Worm (Caenorhabditis elegans) whole organism, mixed stage, embryonic: ENCODE results near the gene B0416.4.

Source experiments
- M03D4.4 ChIP-seq: sonication (generic microtip); optimal IDR thresholded peaks from 2 replicates; lab custom pipeline; 2017; ENCODE audit warnings: mild to moderate bottlenecking, missing genetic modification characterization, missing compliant biosample characterization
- bed-3 ChIP-seq: fragments of 200-800 bp; sonication (Bioruptor generic); optimal IDR thresholded peaks from 3 replicates; lab custom pipeline; 2018; ENCODE audit warnings: mild to moderate bottlenecking, missing genetic modification characterization, moderate library complexity, missing compliant biosample characterization
- blmp-1 ChIP-seq: fragments of 150-350 bp; optimal IDR thresholded peaks from 2 replicates; lab custom pipeline; 2014; ENCODE audit warnings: missing biosample characterization, missing genetic modification characterization
- ceh-39 ChIP-seq: fragments of 150-350 bp; optimal IDR thresholded peaks from 2 replicates; lab custom pipeline; 2014; ENCODE audit warnings: missing biosample characterization, missing genetic modification characterization
- ceh-43 ChIP-seq: fragments of 200-800 bp; sonication (Bioruptor generic); optimal IDR thresholded peaks from 2 replicates; lab custom pipeline; 2018; ENCODE audit warnings: mild to moderate bottlenecking, missing genetic modification characterization, moderate library complexity, missing compliant biosample characterization
- ceh-83 ChIP-seq: fragments of 200-800 bp; sonication (Bioruptor generic); optimal IDR thresholded peaks from 2 replicates; lab custom pipeline; 2018; ENCODE audit warnings: mild to moderate bottlenecking, missing genetic modification characterization, missing compliant biosample characterization
- ces-1 ChIP-seq: fragments of 150-350 bp; optimal IDR thresholded peaks from 2 replicates; lab custom pipeline; 2014; ENCODE audit warnings: missing biosample characterization, missing genetic modification reagents, missing genetic modification characterization
- cnd-1 ChIP-seq: fragments of 200-800 bp; sonication (Bioruptor generic); optimal IDR thresholded peaks from 2 replicates; lab custom pipeline; 2018; ENCODE audit warnings: mild to moderate bottlenecking, missing genetic modification characterization, missing compliant biosample characterization
- drap-1 ChIP-seq: fragments of 200-800 bp; sonication (Bioruptor generic); optimal IDR thresholded peaks from 3 replicates; lab custom pipeline; 2018; ENCODE audit warnings: mild to moderate bottlenecking, missing genetic modification characterization, missing compliant biosample characterization
- elt-1 ChIP-seq: sonication (generic microtip); optimal IDR thresholded peaks from 2 replicates; lab custom pipeline; 2017; ENCODE audit warnings: missing genetic modification characterization, mild to moderate bottlenecking, missing compliant biosample characterization, antibody characterized with exemption, moderate library complexity, borderline replicate concordance; ENCODE audit not compliant: insufficient read depth
- elt-3 ChIP-seq: fragments of 150-350 bp; optimal IDR thresholded peaks from 2 replicates; lab custom pipeline; 2014; ENCODE audit warnings: missing biosample characterization, missing genetic modification characterization
- flh-1 ChIP-seq: fragments of 200-800 bp; sonication (Bioruptor generic); optimal IDR thresholded peaks from 2 replicates; lab custom pipeline; 2018; ENCODE audit warnings: mild to moderate bottlenecking, missing genetic modification characterization, moderate library complexity, missing compliant biosample characterization
- ham-2 ChIP-seq: fragments of 200-800 bp; sonication (Bioruptor generic); optimal IDR thresholded peaks from 2 replicates; lab custom pipeline; 2018; ENCODE audit warnings: mild to moderate bottlenecking, missing genetic modification characterization, missing compliant biosample characterization
- hlh-1 ChIP-seq: fragments of 150-350 bp; optimal IDR thresholded peaks from 2 replicates; lab custom pipeline; 2014; ENCODE audit warnings: missing biosample characterization, missing genetic modification reagents, missing genetic modification characterization
- lin-13 ChIP-seq: fragments of 150-350 bp; optimal IDR thresholded peaks from 2 replicates; lab custom pipeline; 2014; ENCODE audit warnings: missing biosample characterization, missing genetic modification characterization
- lin-32 ChIP-seq: fragments of 200-800 bp; sonication (Bioruptor generic); optimal IDR thresholded peaks from 2 replicates; lab custom pipeline; 2018; ENCODE audit warnings: mild to moderate bottlenecking, missing genetic modification characterization, missing compliant biosample characterization
- lsy-2 ChIP-seq: fragments of 150-350 bp; optimal IDR thresholded peaks from 2 replicates; lab custom pipeline; 2014; ENCODE audit warnings: missing biosample characterization, missing genetic modification characterization
- mab-5 ChIP-seq: fragments of 150-350 bp; optimal IDR thresholded peaks from 2 replicates; lab custom pipeline; 2014; ENCODE audit warnings: missing biosample characterization, missing genetic modification characterization
- mep-1 ChIP-seq: fragments of 150-350 bp; optimal IDR thresholded peaks from 2 replicates; lab custom pipeline; 2017; ENCODE audit warnings: missing biosample characterization, missing genetic modification reagents, missing genetic modification characterization, inconsistent platforms
- mls-2 ChIP-seq: sonication (generic microtip); optimal IDR thresholded peaks from 2 replicates; lab custom pipeline; 2016; ENCODE audit warnings: mild to moderate bottlenecking, missing genetic modification characterization, moderate library complexity, missing compliant biosample characterization
- nhr-12 ChIP-seq: fragments of 150-350 bp; optimal IDR thresholded peaks from 2 replicates; lab custom pipeline; 2014; ENCODE audit warnings: missing biosample characterization, missing genetic modification characterization
- nhr-2 ChIP-seq: fragments of 150-350 bp; optimal IDR thresholded peaks from 2 replicates; lab custom pipeline; 2014; ENCODE audit warnings: missing biosample characterization, missing genetic modification characterization
- nhr-237 ChIP-seq: fragments of 150-350 bp; optimal IDR thresholded peaks from 2 replicates; lab custom pipeline; 2014; ENCODE audit warnings: missing biosample characterization, missing genetic modification characterization
- nhr-28 ChIP-seq: fragments of 150-350 bp; optimal IDR thresholded peaks from 2 replicates; lab custom pipeline; 2014; ENCODE audit warnings: missing biosample characterization, missing genetic modification characterization
- nhr-76 ChIP-seq: sonication (generic microtip); optimal IDR thresholded peaks from 2 replicates; lab custom pipeline; 2017; ENCODE audit warnings: missing biosample characterization, missing genetic modification characterization
- pha-4 ChIP-seq: fragments of 150-350 bp; optimal IDR thresholded peaks from 2 replicates; lab custom pipeline; 2018; ENCODE audit warnings: missing biosample characterization, missing genetic modification reagents, missing genetic modification characterization
- sem-2 ChIP-seq: fragments of 200-800 bp; sonication (Bioruptor generic); optimal IDR thresholded peaks from 2 replicates; lab custom pipeline; 2018; ENCODE audit warnings: mild to moderate bottlenecking, missing genetic modification characterization, missing compliant biosample characterization
- snpc-4 ChIP-seq: fragments of 150-350 bp; optimal IDR thresholded peaks from 2 replicates; lab custom pipeline; 2014; ENCODE audit warnings: missing biosample characterization, missing genetic modification characterization
- sptf-1 ChIP-seq: sonication (generic microtip); optimal IDR thresholded peaks from 2 replicates; lab custom pipeline; 2017; ENCODE audit warnings: mild to moderate bottlenecking, missing genetic modification characterization, moderate library complexity, missing compliant biosample characterization
- tbx-8 ChIP-seq: fragments of 200-800 bp; sonication (Bioruptor generic); optimal IDR thresholded peaks from 2 replicates; lab custom pipeline; 2018; ENCODE audit warnings: mild to moderate bottlenecking, missing genetic modification characterization, moderate library complexity, missing compliant biosample characterization
- unc-120 ChIP-seq: sonication (generic microtip); optimal IDR thresholded peaks from 2 replicates; lab custom pipeline; 2017; ENCODE audit warnings: missing genetic modification characterization, missing compliant biosample characterization; ENCODE audit not compliant: poor library complexity, severe bottlenecking
- unc-39 ChIP-seq: fragments of 150-350 bp; optimal IDR thresholded peaks from 2 replicates; lab custom pipeline; 2014; ENCODE audit warnings: missing biosample characterization, missing genetic modification characterization
- unc-62 ChIP-seq: fragments of 150-350 bp; optimal IDR thresholded peaks from 2 replicates; lab custom pipeline; 2014; ENCODE audit warnings: missing biosample characterization, missing genetic modification reagents, missing genetic modification characterization
- zip-8 ChIP-seq: fragments of 150-350 bp; optimal IDR thresholded peaks from 2 replicates; lab custom pipeline; 2014; ENCODE audit warnings: missing biosample characterization, missing genetic modification characterization
- ztf-11 ChIP-seq: fragments of 150-350 bp; optimal IDR thresholded peaks from 2 replicates; lab custom pipeline; 2014; ENCODE audit warnings: missing biosample characterization, missing genetic modification characterization

Gene B0416.4

DNA sequence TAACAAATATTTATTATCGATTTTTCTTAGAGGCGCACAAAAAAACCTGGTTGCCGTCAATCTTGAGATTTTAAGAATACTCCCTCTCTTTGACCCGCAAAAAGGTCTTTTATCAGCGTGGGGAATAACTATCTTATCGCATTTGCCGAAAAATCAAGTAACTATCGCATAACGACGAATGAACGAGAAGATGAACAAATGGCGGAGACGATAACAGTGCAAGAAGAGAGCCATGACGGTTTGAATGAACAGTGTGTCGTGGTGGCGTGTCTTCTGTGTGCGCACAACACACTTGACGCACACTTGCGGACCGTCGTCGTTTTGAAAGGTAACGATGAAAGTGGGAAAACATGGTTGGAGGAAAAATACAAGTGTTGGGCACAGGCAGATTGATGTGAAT is 6.9 kb upstream of the B0416.4 start:
- TF ChIP-seq sptf-1 (tag; lab: Kevin White, UChicago) (no peak), elt-1 (tag; lab: Kevin White, UChicago) (peak; percentile 60), nhr-237 (tag; lab: Kevin White, UChicago) (no peak), lin-13 (no peak), hlh-1 (tag; lab: Kevin White, UChicago) (no peak), unc-39 (no peak), mep-1 (tag; lab: Kevin White, UChicago) (peak; percentile 11), pha-4 (tag; lab: Kevin White, UChicago) (no peak)

DNA sequence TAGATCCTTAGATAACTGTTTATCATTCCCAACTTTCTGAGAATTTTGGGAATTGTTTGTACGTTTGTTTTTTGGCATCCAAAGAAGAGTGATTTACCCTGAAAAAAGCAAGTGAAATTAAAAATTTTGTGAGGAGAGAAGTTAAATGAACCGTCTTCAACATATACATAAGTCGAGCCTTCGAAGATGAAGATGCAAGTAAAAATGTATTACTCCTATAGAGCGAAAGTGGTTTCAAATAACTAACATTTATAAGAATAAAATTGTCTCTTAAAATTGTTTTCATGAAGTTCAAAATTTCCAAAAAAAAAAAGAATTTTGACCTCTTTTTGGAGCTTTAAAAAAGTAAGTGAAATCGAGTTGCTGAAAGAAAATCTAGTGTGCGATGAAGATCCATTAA is 4.2 kb upstream of the B0416.4 start, which contains the start of gene B0416.10:
TSS of gene B0416.10 (minus strand) at position 101 of the 400 bp plus-strand sequence.
- TF ChIP-seq nhr-2 (no peak), elt-3 (tag; lab: Kevin White, UChicago) (no peak), flh-1 (no peak), nhr-237 (tag; lab: Kevin White, UChicago) (no peak), sptf-1 (tag; lab: Kevin White, UChicago) (no peak), unc-39 (no peak), ceh-83 (no peak)
- TF ChIP-seq, all 35 proteins: peak for 0

DNA sequence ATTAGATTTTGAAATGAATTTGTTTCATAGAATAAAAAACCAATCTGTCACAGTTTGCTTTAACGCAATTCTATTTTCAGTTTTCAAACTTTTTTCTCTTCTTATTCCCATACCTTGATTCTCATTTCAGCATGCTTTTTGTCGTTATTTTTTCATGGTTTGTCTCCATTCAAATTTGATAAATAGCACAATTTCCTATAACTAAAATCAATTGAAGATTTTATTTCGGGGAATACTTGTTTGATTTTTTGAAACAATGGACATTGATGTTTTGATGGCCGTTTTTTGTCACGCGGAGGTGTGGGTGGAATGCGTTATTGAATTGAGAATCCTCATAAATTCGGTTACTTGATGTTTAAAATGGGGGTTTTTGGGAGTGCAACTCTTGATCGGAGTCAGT is 4.3 kb downstream of the B0416.4 start, which contains the start of gene B0416.11:
TSS of gene B0416.11 (minus strand) at position 101 of the 400 bp plus-strand sequence.
- TF ChIP-seq ham-2 (GFP tag; lab: Kevin White, UChicago), result no peak
- TF ChIP-seq lin-32, result no peak
- no peak for TF ChIP-seq M03D4.4
- TF ChIP-seq mab-5 (tag; lab: Kevin White, UChicago), result no peak
- TF ChIP-seq ceh-43 (GFP tag; lab: Kevin White, UChicago), result no peak
- no peak for TF ChIP-seq snpc-4 (tag; lab: Kevin White, UChicago)
- TF ChIP-seq nhr-28 (tag; lab: Kevin White, UChicago), result no peak
- no peak for TF ChIP-seq unc-120 (tag; lab: Kevin White, UChicago)
- no peak for TF ChIP-seq blmp-1 (tag; lab: Kevin White, UChicago)
- no peak for TF ChIP-seq drap-1
- TF ChIP-seq ceh-83, result no peak
- TF ChIP-seq elt-3 (tag; lab: Kevin White, UChicago), result no peak
- TF ChIP-seq mls-2 (tag; lab: Kevin White, UChicago), result no peak
- TF ChIP-seq nhr-2, result no peak
- no peak for TF ChIP-seq lin-13
- no peak for TF ChIP-seq mep-1 (tag; lab: Kevin White, UChicago)
- no peak for TF ChIP-seq unc-39

DNA sequence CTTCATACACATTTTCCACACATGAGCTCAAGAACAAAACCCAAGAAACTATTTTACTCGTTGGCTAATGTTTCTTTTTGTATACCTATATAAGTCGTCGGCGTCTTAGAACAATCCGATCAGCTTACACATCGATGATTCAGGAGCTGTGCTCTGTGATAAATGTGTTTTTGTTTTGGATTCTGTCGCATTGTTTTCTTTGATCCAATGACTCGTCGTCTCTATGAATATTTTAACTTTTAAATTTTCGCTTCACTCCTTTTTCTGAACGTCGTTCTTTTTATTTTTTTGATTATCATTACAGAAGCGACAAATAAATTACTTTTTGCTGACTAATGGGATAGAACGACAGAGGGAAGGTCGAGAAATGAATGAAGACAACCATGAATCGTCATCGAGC is 12.6 kb downstream of the B0416.4 start, which contains the start of gene B0416.3:
TSS of gene B0416.3 (plus strand) at position 301 of the 400 bp plus-strand sequence.
- TF ChIP-seq sptf-1 (tag; lab: Kevin White, UChicago), result no peak
- no peak for TF ChIP-seq zip-8 (tag; lab: Kevin White, UChicago)
- TF ChIP-seq ceh-83, result no peak
- TF ChIP-seq lin-13, result no peak
- no peak for TF ChIP-seq unc-62 (GFP tag; lab: Kevin White, UChicago)
- TF ChIP-seq nhr-28 (tag; lab: Kevin White, UChicago), result no peak
- TF ChIP-seq snpc-4 (tag; lab: Kevin White, UChicago), result no peak
- TF ChIP-seq blmp-1 (tag; lab: Kevin White, UChicago), result no peak
- no peak for TF ChIP-seq drap-1
- no peak for TF ChIP-seq mep-1 (tag; lab: Kevin White, UChicago)
- no peak for TF ChIP-seq sem-2 (GFP tag; lab: Kevin White, UChicago)
- TF ChIP-seq elt-1 (tag; lab: Kevin White, UChicago), result no peak
- TF ChIP-seq mab-5 (tag; lab: Kevin White, UChicago), result no peak
- no peak for TF ChIP-seq tbx-8
- no peak for TF ChIP-seq ceh-39 (tag; lab: Kevin White, UChicago)
- no peak for TF ChIP-seq ztf-11 (tag; lab: Kevin White, UChicago)
- TF ChIP-seq, all 35 proteins: peak for 0

DNA sequence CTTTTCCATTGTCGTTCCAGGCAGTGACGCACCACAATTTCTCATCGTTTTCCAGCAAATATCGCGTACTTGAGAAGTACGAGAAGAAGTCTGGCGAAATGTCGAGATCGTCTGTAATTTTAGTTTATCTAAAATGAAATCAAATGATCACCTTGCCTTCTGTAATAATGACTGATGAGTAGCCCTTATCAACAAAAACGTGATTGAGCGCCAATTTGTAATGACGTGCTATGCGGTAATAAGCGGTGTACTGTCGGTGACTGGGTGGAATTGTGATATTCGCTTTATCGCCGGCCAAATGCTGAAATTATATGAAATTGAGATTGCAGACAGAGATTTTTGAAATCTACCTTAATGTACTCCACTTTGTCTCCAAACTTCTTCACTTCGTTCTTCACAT is 16.7 kb downstream of the B0416.4 start:
- TF ChIP-seq M03D4.4, result no peak

DNA sequence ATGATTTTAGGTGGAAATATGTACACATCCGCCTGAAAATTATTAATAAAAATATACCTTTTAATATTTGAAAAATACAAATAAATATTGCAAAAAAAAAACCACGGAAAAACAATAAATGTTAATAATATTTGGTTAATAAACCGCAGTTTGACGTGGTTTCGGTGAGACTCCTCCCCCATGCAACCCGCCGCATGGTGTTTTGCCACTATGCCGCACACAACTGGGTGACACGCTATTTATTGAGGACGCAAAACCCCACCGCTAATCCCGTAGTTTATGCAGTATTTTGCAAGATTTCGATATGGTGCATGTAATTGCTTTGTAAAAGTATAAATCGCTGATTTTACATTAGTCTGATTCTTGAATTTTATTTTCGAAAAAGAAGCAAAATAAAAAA is 17.8 kb downstream of the B0416.4 start, which contains the start of gene gly-13:
TSS of gene gly-13 (minus strand) at position 32 of the 400 bp plus-strand sequence.
- TF ChIP-seq blmp-1 (tag; lab: Kevin White, UChicago), result peak; percentile 10
- no peak for TF ChIP-seq nhr-2
- TF ChIP-seq sem-2 (GFP tag; lab: Kevin White, UChicago), result peak; percentile 48
- peak; percentile 41 for TF ChIP-seq lsy-2
- TF ChIP-seq flh-1, result peak; percentile 9
- no peak for TF ChIP-seq unc-62 (GFP tag; lab: Kevin White, UChicago)
- peak; percentile 11 for TF ChIP-seq ces-1 (GFP tag; lab: Kevin White, UChicago)
- no peak for TF ChIP-seq mab-5 (tag; lab: Kevin White, UChicago)
- TF ChIP-seq zip-8 (tag; lab: Kevin White, UChicago), result no peak
- TF ChIP-seq bed-3 (GFP tag; lab: Kevin White, UChicago), result peak; percentile 26
- no peak for TF ChIP-seq unc-120 (tag; lab: Kevin White, UChicago)
- TF ChIP-seq unc-39, result no peak
- TF ChIP-seq elt-3 (tag; lab: Kevin White, UChicago), result no peak
- no peak for TF ChIP-seq nhr-28 (tag; lab: Kevin White, UChicago)
- TF ChIP-seq lin-32, result peak; percentile 35
- peak; percentile 87 for TF ChIP-seq sptf-1 (tag; lab: Kevin White, UChicago)
- TF ChIP-seq lin-13, result no peak
- peak; percentile 33 for TF ChIP-seq cnd-1 (tag; lab: Kevin White, UChicago)
- peak; percentile 65 for TF ChIP-seq nhr-76 (tag; lab: Kevin White, UChicago)
- no peak for TF ChIP-seq drap-1
- peak; percentile 4 for TF ChIP-seq pha-4 (tag; lab: Kevin White, UChicago)
- no peak for TF ChIP-seq elt-1 (tag; lab: Kevin White, UChicago)
- peak; percentile 29 for TF ChIP-seq hlh-1 (tag; lab: Kevin White, UChicago)
- TF ChIP-seq tbx-8, result peak; percentile 31
- peak; percentile 56 for TF ChIP-seq ceh-43 (GFP tag; lab: Kevin White, UChicago)
- no peak for TF ChIP-seq nhr-12 (tag; lab: Kevin White, UChicago)
- TF ChIP-seq mep-1 (tag; lab: Kevin White, UChicago), result peak; percentile 56
